Worm (Caenorhabditis elegans): ENCODE data around the gene W07G4.5.

The W07G4.5 gene

DNA sequence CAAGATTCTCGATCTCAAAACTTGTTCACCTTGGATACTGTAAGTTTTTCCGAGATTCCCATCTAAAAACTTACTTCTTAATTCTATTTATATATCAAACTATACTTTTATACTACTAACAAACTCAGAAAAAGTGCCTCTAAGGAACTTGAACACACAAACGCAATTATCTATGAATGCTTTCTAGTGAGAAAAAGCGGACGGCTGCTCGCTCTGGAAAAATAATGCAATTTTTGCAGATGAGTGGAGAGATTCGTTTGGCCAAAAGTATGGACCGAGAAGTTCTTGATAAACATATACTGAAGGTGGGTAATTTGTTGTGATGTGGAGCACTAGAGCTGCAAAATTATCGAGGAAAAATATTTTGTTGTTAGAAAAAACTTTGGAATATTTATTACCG lies 27.8 kb upstream of the W07G4.5 start:
- TF ChIP-seq dao-5 (tag; optimal IDR thresholded peaks at IDR 0.05) (no peak), W03F9.2 (tag; optimal IDR thresholded peaks at IDR 0.05) (no peak), him-1 (tag; optimal IDR thresholded peaks at IDR 0.05) (no peak)

DNA sequence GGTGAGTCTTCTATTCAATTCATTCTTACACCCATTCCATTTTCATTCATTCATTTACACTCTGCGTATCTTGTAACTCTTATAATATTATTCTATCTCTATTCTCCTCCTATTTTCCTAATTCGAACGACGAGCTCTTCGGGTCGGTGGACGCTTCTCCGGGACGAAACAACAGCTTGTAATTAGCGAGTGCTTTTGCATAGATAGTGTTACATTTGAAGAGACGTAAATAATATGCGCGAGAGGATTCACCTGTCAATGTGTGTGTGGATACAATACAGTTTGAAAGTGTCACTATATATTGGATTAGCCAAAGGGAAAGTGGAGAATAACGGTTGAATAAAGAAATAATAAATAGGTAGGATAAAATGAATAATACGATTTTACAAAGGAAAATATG lies 27.1 kb upstream of the W07G4.5 start:
- TF ChIP-seq W03F9.2 (tag; optimal IDR thresholded peaks at IDR 0.05) (no peak), him-1 (tag; optimal IDR thresholded peaks at IDR 0.05) (no peak), dao-5 (tag; optimal IDR thresholded peaks at IDR 0.05) (no peak)

DNA sequence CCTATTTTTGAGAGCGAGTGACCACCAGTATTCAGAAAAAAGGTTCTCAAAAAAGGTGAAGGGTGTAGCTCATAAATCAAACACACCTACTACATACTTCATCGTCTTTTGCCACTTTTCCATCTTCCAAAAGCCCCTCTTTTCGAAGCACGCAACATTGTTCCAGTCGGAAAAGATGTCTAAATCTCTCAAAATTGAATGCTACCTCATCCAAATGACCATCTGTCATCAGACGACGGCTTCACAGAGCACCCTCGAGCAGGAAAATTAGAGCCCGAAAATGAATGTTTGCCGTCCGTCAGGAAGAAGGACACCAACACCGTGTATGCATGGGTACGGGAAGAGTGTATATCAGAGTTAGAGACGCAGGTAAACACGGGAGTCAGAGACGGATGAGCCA lies 26.2 kb upstream of the W07G4.5 start:
- TF ChIP-seq dao-5 (tag; optimal IDR thresholded peaks at IDR 0.05), result no peak
- TF ChIP-seq W03F9.2 (tag; optimal IDR thresholded peaks at IDR 0.05), result no peak

DNA sequence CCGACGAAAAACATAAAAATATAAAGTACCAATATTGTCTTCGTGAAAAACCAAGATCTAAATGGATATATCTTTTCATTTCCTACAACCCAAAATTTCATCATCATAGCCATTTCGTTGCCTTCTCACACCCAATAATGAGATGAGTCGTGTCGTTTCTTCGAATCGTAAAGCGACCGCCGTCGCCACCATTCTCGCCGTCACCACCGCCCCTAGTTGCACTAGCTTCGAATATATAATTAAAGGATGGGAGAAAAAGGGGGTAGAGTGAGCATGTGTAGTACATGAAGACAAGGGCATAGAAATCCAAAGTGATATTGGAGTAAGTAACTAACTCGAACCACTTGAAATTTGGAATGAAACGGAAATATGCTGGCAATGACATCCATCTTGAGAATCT lies 25.5 kb upstream of the W07G4.5 start:
- TF ChIP-seq dao-5 (tag; optimal IDR thresholded peaks at IDR 0.05) (no peak), him-1 (tag; optimal IDR thresholded peaks at IDR 0.05) (no peak), W03F9.2 (tag; optimal IDR thresholded peaks at IDR 0.05) (no peak)

DNA sequence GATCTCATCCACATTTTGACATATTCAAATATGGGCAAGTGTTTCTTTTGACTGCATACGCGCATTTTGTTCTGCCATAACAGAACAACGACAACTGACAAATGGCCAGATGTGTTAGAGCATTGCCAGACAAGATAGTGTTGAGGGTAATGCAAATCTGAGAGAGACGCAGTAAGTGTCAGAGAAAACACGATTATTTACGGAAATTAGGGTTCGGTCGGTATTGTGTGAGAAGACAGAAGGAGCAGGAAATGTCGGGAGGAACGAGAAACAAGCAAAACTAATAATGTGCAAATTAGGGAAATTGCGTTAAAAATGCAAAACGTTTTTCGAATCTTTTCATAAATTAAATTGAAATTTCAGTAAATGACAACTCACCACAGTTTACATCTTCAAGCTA lies 23.3 kb upstream of the W07G4.5 start:
- TF ChIP-seq dao-5 (tag; optimal IDR thresholded peaks at IDR 0.05) (no peak), him-1 (tag; optimal IDR thresholded peaks at IDR 0.05) (no peak), W03F9.2 (tag; optimal IDR thresholded peaks at IDR 0.05) (no peak)

DNA sequence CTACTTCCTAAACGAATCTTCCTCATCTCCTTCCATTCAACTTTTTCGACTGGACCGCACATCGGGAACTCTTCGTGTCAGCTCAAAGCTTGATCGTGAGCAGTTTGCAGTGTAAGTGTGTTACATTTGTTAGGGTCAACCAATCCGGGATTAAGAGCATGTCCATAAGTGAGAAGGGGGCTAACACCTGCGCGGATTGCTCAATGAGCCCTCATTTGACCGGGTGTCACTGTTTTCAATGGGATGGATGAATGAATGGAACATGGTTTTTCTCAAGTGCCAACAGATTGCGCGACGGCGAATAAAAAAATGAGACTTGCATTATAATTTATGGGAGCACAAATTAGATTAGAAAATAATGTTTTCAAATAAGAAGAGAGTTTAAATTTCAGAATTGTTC lies 22.5 kb upstream of the W07G4.5 start:
- TF ChIP-seq him-1 (tag; optimal IDR thresholded peaks at IDR 0.05), result no peak
- TF ChIP-seq dao-5 (tag; optimal IDR thresholded peaks at IDR 0.05), result no peak
- TF ChIP-seq W03F9.2 (tag; optimal IDR thresholded peaks at IDR 0.05), result no peak

DNA sequence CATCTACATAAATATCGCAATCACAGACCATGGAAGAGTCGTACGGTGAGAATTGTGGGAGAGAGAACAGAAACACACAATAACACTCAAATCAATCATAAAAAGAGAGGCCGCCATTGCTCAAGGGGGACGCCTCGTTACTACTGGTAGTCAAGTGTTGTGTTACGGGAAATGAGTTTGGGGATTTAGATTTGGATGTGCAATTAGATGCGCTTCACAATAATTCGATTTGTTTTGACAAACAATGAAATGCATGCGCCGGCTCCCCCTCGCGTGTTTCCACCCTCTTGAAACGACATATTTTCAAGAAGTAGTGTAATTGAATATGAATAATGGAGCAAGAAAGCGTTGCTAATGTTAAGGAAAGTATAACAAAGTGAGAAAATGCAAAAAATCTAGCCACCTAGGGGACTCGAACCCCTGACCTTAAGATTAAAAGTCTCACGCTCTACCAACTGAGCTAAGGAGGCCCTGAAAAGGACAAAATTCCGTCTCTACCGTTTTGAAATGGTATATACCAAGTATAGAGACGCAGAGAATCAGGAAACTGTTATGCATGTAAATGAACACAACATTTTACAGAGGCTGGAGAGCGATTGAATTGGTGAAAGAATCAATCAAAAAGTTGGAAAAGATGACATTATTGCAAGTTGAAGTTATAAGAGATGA lies 21.0 kb upstream of the W07G4.5 start:
- TF ChIP-seq dao-5 (tag; optimal IDR thresholded peaks at IDR 0.05), result no peak
- TF ChIP-seq W03F9.2 (tag; optimal IDR thresholded peaks at IDR 0.05), result no peak
- TF ChIP-seq him-1 (tag; optimal IDR thresholded peaks at IDR 0.05), result no peak

DNA sequence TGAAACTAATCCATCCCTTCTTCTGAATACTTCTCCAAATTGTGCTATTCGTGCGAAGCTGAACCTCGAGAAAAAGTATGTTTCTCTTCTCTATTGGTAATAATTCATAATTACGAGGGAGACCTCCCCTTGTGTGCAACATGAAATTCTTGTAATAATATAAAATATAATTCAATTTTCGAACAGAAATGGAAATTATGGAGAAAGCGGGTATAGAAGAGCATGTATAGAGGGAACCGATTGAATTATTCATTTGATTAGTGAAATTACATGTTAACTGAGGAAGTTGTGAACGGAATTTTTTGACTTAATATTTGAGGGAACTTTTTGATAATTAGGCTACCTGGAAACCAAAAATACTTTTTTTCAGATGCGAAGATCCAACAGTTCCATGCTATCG lies 18.9 kb upstream of the W07G4.5 start:
- no peak for TF ChIP-seq him-1 (tag; optimal IDR thresholded peaks at IDR 0.05)
- TF ChIP-seq dao-5 (tag; optimal IDR thresholded peaks at IDR 0.05), result no peak
- TF ChIP-seq W03F9.2 (tag; optimal IDR thresholded peaks at IDR 0.05), result no peak

DNA sequence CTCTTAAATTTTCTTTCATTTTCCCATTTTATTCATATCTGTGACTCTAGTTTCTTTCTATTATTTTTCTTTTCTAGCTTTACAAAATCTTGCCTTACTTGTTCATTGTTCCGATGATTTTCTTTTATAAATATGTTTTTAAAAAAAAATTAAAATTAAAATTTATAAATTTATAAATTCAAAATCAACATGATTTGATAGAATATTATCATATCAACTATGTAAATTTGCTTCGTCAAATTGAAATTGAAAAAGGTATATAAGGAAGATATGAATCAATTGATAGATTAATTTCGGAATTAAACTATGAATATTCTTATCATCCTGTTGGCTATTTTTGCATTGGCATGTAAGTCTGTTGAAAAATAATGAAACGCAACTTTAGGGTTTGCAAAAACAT lies 14.6 kb upstream of the W07G4.5 start, which contains the start of gene W07G4.1:
Gene W07G4.1 (plus strand): TSS at position 301 of the 400 bp plus-strand sequence.
- TF ChIP-seq him-1 (tag; optimal IDR thresholded peaks at IDR 0.05) (no peak), dao-5 (tag; optimal IDR thresholded peaks at IDR 0.05) (no peak), W03F9.2 (tag; optimal IDR thresholded peaks at IDR 0.05) (no peak)

DNA sequence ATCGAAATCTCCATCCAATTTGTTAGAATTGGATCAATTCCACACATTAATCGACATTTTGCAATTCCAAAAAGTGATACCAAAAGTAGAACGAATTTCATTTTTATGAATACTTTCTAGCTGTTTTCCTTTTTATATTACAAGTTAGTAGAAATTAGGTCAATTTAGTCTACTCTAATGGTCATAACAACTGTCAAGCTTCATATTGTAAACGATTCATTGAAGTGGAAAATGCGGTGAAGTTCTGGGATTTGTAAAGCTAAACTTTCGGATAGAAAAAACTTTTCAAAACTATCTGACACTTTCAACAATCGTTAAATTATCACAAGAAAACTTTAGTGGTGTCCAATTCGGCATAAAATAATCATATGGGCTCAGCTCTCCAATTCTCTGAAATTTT lies 13.2 kb upstream of the W07G4.5 start, which contains the start of gene W07G4.7:
Gene W07G4.7 (minus strand): TSS at position 101 of the 400 bp plus-strand sequence.
- TF ChIP-seq W03F9.2 (tag; optimal IDR thresholded peaks at IDR 0.05) (no peak), him-1 (tag; optimal IDR thresholded peaks at IDR 0.05) (no peak), dao-5 (tag; optimal IDR thresholded peaks at IDR 0.05) (no peak)

DNA sequence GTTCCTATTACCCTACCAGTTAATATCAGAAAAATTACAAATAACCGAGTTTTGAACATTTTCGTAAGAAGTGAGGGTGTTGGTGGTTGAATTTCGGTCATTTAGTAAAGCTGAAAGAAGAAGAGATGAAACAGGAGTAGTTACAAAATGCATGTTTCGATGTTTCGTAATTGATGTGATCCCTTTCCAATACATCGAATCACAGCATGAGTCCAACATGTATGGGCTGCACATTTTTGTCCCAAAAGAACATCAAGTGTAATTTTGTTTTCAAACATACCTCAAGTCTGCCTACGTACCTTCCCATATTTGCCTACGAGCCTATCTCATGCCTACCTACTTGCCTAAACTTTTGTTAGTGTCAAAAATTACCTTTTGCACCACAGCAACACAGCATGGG lies 11.3 kb upstream of the W07G4.5 start, which contains the start of gene W07G4.2:
Gene W07G4.2 (minus strand): TSS at position 101 of the 400 bp plus-strand sequence.
- TF ChIP-seq him-1 (tag; optimal IDR thresholded peaks at IDR 0.05) (no peak), W03F9.2 (tag; optimal IDR thresholded peaks at IDR 0.05) (no peak), dao-5 (tag; optimal IDR thresholded peaks at IDR 0.05) (no peak)

DNA sequence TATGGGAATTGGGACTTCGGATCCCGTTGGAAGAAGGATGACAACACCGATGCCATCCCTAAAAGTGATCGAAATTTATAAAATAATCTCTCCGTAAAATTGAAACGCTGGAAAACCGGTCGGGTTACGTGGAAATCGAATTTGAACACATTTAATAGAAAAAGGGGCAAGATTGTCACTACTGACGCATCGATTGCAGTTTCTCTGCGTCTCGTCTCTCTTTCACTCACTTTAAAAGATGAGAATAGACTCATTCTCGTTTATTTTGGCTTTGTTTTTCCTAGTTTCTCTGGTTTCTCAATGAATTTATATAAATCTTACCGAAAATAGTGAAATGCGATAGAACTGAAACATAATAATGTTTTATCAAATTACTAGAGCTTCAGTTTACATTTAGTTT lies 6.1 kb upstream of the W07G4.5 start, which contains the start of gene scyl-1:
Gene scyl-1 (minus strand): TSS at position 56 of the 400 bp plus-strand sequence.
- no peak for TF ChIP-seq him-1 (tag; optimal IDR thresholded peaks at IDR 0.05)
- no peak for TF ChIP-seq W03F9.2 (tag; optimal IDR thresholded peaks at IDR 0.05)
- no peak for TF ChIP-seq dao-5 (tag; optimal IDR thresholded peaks at IDR 0.05)

DNA sequence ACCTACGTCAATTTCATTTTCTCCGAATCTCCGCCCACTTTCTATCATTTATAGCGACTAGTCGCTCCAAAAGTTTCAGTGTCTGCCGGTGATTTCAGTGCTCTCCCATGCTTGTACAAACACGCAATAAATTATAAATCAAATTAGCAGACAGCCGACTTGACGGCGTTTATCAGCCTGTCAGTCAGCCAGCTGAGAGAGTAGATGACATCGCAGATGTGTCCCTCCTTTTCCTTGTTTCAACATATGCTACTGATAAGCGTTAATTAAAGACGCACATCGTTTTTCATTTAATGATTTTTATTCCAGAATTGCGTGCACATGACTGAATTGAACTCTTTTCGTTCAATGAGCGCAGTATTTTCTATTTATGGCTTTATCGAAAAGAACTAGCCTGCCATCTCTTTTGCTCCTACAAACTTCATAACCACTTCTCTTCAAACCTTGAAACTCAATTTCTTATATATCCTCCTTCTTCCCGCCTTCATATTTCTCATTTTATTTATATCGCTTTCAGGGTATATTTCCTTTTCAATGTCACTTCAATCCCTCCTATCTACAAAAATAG lies 4.5 kb upstream of the W07G4.5 start, which contains the start of gene lap-2:
Gene lap-2 (plus strand): TSS at position 518 of the 568 bp plus-strand sequence.
- TF ChIP-seq dao-5 (tag; optimal IDR thresholded peaks at IDR 0.05) (no peak), him-1 (tag; optimal IDR thresholded peaks at IDR 0.05) (no peak), W03F9.2 (tag; optimal IDR thresholded peaks at IDR 0.05) (no peak)

DNA sequence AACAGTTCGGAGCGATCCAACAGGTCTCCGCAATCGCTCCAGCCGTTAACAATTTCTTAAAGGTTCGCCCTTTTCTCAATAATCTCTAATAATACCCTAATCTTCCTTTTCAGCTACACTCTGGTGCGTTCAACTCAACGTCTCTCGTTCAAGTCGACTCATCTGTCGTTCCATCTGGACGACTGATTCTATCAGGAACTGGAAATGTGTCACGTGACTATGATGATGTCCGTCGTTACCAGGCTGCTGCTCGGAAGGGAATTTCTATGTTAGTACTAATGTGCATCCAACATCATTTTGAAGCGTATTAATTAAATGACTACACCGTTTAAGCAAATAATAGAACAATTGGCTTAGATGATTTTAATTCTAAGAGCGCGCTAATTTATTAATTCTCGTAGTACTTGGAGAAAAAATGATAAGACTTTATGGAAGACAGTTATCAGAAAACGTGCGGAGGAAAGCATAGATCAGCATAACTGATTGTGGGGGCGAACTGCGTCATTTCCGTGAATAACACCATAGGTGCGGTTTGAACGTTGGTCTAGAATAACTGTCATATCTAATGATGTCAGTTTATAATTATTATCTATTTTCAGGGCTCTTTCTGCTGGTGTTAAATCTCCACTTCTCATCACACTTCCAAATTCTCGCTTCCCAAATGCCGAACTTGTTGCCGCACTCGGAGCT lies 3.8 kb upstream of the W07G4.5 start:
- no peak for TF ChIP-seq him-1 (tag; optimal IDR thresholded peaks at IDR 0.05)
- no peak for TF ChIP-seq dao-5 (tag; optimal IDR thresholded peaks at IDR 0.05)
- no peak for TF ChIP-seq W03F9.2 (tag; optimal IDR thresholded peaks at IDR 0.05)
